Fruit fly (Drosophila melanogaster) whole organism, prepupa: ENCODE measurements around the gene CG1840.

ENCODE experiments used
- Blimp-1 ChIP-seq: fragments of 200-800 bp; sonication (Bioruptor generic); optimal IDR thresholded peaks from 3 replicates; lab custom pipeline; 2017; ENCODE audit warnings: missing biosample characterization, missing genetic modification characterization, mild to moderate bottlenecking, moderate library complexity, missing genetic modification reagents
- CG10631 ChIP-seq: fragments of 200-800 bp; sonication (Bioruptor generic); optimal IDR thresholded peaks from 2 replicates; lab custom pipeline; 2016; ENCODE audit warnings: missing biosample characterization, missing genetic modification characterization
- CG10669 ChIP-seq: fragments of 200-800 bp; sonication (Bioruptor generic); optimal IDR thresholded peaks from 3 replicates; lab custom pipeline; 2018; ENCODE audit warnings: missing biosample characterization, mild to moderate bottlenecking, missing genetic modification characterization, moderate library complexity
- CG11294 ChIP-seq: fragments of 200-800 bp; sonication (Bioruptor generic); IDR thresholded peaks from 2 replicates; pipeline ENCODE4 v1.3.6; 2022; ENCODE audit warnings: missing biosample characterization, missing genetic modification characterization
- CG15336 ChIP-seq: fragments of 200-800 bp; sonication (Bioruptor generic); IDR thresholded peaks from 2 replicates; pipeline ENCODE4 v1.3.6; 2022; ENCODE audit warnings: missing biosample characterization, missing genetic modification characterization
- CG1621 ChIP-seq: fragments of 200-800 bp; sonication (Bioruptor generic); optimal IDR thresholded peaks from 3 replicates; lab custom pipeline; 2018; ENCODE audit warnings: missing biosample characterization, mild to moderate bottlenecking, missing genetic modification characterization
- CG16779 ChIP-seq: fragments of 200-800 bp; sonication (Bioruptor generic); optimal IDR thresholded peaks from 3 replicates; lab custom pipeline; 2017; ENCODE audit warnings: missing biosample characterization, mild to moderate bottlenecking, missing genetic modification characterization
- CG3032 ChIP-seq: fragments of 200-800 bp; optimal IDR thresholded peaks from 2 replicates; lab custom pipeline; 2019; ENCODE audit warnings: missing biosample characterization, mild to moderate bottlenecking, missing genetic modification characterization, moderate library complexity
- CG31627 ChIP-seq: fragments of 200-800 bp; sonication (Bioruptor generic); optimal IDR thresholded peaks from 3 replicates; lab custom pipeline; 2016; ENCODE audit warnings: missing biosample characterization, missing genetic modification characterization
- CG32006 ChIP-seq: fragments of 200-800 bp; sonication (Bioruptor generic); optimal IDR thresholded peaks from 3 replicates; lab custom pipeline; 2017; ENCODE audit warnings: missing biosample characterization, mild to moderate bottlenecking, missing genetic modification characterization
- CG34406 ChIP-seq: fragments of 200-800 bp; sonication (Bioruptor generic); optimal IDR thresholded peaks from 3 replicates; lab custom pipeline; 2016; ENCODE audit warnings: missing biosample characterization, missing genetic modification characterization
- CG3919 ChIP-seq: fragments of 200-800 bp; sonication (Bioruptor generic); optimal IDR thresholded peaks from 3 replicates; lab custom pipeline; 2016; ENCODE audit warnings: missing biosample characterization, missing genetic modification characterization
- CG4318 ChIP-seq: fragments of 200-800 bp; sonication (Bioruptor generic); optimal IDR thresholded peaks from 3 replicates; lab custom pipeline; 2017; ENCODE audit warnings: missing biosample characterization, mild to moderate bottlenecking, missing genetic modification characterization
- CG6163 ChIP-seq: fragments of 200-800 bp; sonication (Bioruptor generic); IDR thresholded peaks from 3 replicates; pipeline ENCODE4 v1.3.6; 2022; ENCODE audit warnings: missing biosample characterization, missing genetic modification characterization
- CG6276 ChIP-seq: fragments of 200-800 bp; sonication (Bioruptor generic); optimal IDR thresholded peaks from 2 replicates; lab custom pipeline; 2017; ENCODE audit warnings: missing biosample characterization, mild to moderate bottlenecking, missing genetic modification characterization
- CG6808 ChIP-seq: fragments of 200-800 bp; sonication (Bioruptor generic); optimal IDR thresholded peaks from 3 replicates; lab custom pipeline; 2017; ENCODE audit warnings: missing biosample characterization, missing genetic modification characterization, mild to moderate bottlenecking, moderate library complexity, missing genetic modification reagents
- Eip93F ChIP-seq: fragments of 200-800 bp; sonication (Bioruptor generic); optimal IDR thresholded peaks from 2 replicates; lab custom pipeline; 2016; ENCODE audit warnings: missing biosample characterization, mild to moderate bottlenecking, missing genetic modification characterization
- Ets21C ChIP-seq: fragments of 200-800 bp; sonication (Bioruptor generic); optimal IDR thresholded peaks from 3 replicates; lab custom pipeline; 2016; ENCODE audit warnings: missing biosample characterization, missing genetic modification characterization
- Ets96B ChIP-seq: fragments of 200-800 bp; optimal IDR thresholded peaks from 2 replicates; lab custom pipeline; 2019; ENCODE audit warnings: missing biosample characterization, mild to moderate bottlenecking, missing genetic modification characterization, moderate library complexity
- Gug ChIP-seq: fragments of 200-800 bp; sonication (Bioruptor generic); IDR thresholded peaks from 2 replicates; pipeline ENCODE4 v1.3.6; 2022; ENCODE audit warnings: missing biosample characterization, missing genetic modification characterization
- Hr39 ChIP-seq: fragments of 200-800 bp; sonication (Bioruptor generic); optimal IDR thresholded peaks from 2 replicates; lab custom pipeline; 2016; ENCODE audit warnings: missing biosample characterization, missing genetic modification characterization
- Hr4 ChIP-seq: fragments of 200-800 bp; sonication (Bioruptor generic); optimal IDR thresholded peaks from 3 replicates; lab custom pipeline; 2016; ENCODE audit warnings: missing biosample characterization, missing genetic modification characterization
- Lpt ChIP-seq: fragments of 200-800 bp; sonication (Bioruptor generic); optimal IDR thresholded peaks from 3 replicates; lab custom pipeline; 2016; ENCODE audit warnings: missing biosample characterization, missing genetic modification characterization
- Met ChIP-seq: fragments of 200-800 bp; sonication (Bioruptor generic); optimal IDR thresholded peaks from 3 replicates; lab custom pipeline; 2016; ENCODE audit warnings: missing biosample characterization, missing genetic modification characterization
- OdsH ChIP-seq: fragments of 200-800 bp; sonication (Bioruptor generic); optimal IDR thresholded peaks from 3 replicates; lab custom pipeline; 2016; ENCODE audit warnings: missing biosample characterization, missing genetic modification characterization
- Smox ChIP-seq: fragments of 200-800 bp; sonication (Bioruptor generic); optimal IDR thresholded peaks from 3 replicates; lab custom pipeline; 2016; ENCODE audit warnings: missing biosample characterization, missing genetic modification characterization
- Sox14 ChIP-seq: fragments of 200-800 bp; sonication (Bioruptor generic); optimal IDR thresholded peaks from 3 replicates; lab custom pipeline; 2016; ENCODE audit warnings: missing biosample characterization, missing genetic modification characterization
- Sox15 ChIP-seq: fragments of 200-800 bp; sonication (Bioruptor generic); optimal IDR thresholded peaks from 3 replicates; lab custom pipeline; 2016; ENCODE audit warnings: missing biosample characterization, missing genetic modification characterization
- achi ChIP-seq: fragments of 200-800 bp; sonication (Bioruptor generic); optimal IDR thresholded peaks from 3 replicates; lab custom pipeline; 2016; ENCODE audit warnings: missing biosample characterization, missing genetic modification characterization
- acj6 ChIP-seq: fragments of 200-800 bp; sonication (Bioruptor generic); optimal IDR thresholded peaks from 3 replicates; lab custom pipeline; 2016; ENCODE audit warnings: missing biosample characterization, missing genetic modification characterization
- cyc ChIP-seq: fragments of 200-800 bp; sonication (Bioruptor generic); optimal IDR thresholded peaks from 3 replicates; lab custom pipeline; 2016; ENCODE audit warnings: missing biosample characterization, missing genetic modification characterization
- dac ChIP-seq: fragments of 200-800 bp; sonication (Bioruptor generic); optimal IDR thresholded peaks from 2 replicates; lab custom pipeline; 2017; ENCODE audit warnings: missing biosample characterization, mild to moderate bottlenecking, missing genetic modification characterization
- dsx ChIP-seq: fragments of 200-800 bp; optimal IDR thresholded peaks from 3 replicates; lab custom pipeline; 2019; ENCODE audit warnings: missing biosample characterization, mild to moderate bottlenecking, missing genetic modification characterization, moderate library complexity; ENCODE audit not compliant: poor library complexity, severe bottlenecking
- eg ChIP-seq: fragments of 200-800 bp; sonication (Bioruptor generic); IDR thresholded peaks from 3 replicates; pipeline ENCODE4 v1.3.6; 2022; ENCODE audit warnings: missing biosample characterization, missing genetic modification characterization
- esn ChIP-seq: fragments of 200-800 bp; sonication (Bioruptor generic); optimal IDR thresholded peaks from 2 replicates; lab custom pipeline; 2016; ENCODE audit warnings: missing biosample characterization, mild to moderate bottlenecking, missing genetic modification characterization, moderate library complexity
- fd59A ChIP-seq: fragments of 200-800 bp; sonication (Bioruptor generic); optimal IDR thresholded peaks from 2 replicates; lab custom pipeline; 2017; ENCODE audit warnings: missing biosample characterization, mild to moderate bottlenecking, missing genetic modification characterization, missing genetic modification reagents
- fd85E ChIP-seq: fragments of 200-800 bp; sonication (Bioruptor generic); optimal IDR thresholded peaks from 3 replicates; lab custom pipeline; 2016; ENCODE audit warnings: missing biosample characterization, missing genetic modification characterization
- fkh ChIP-seq: fragments of 200-800 bp; sonication (Bioruptor generic); optimal IDR thresholded peaks from 3 replicates; lab custom pipeline; 2017; ENCODE audit warnings: missing biosample characterization, mild to moderate bottlenecking, missing genetic modification characterization, moderate library complexity
- lz ChIP-seq: fragments of 200-800 bp; sonication (Bioruptor generic); optimal IDR thresholded peaks from 3 replicates; lab custom pipeline; 2016; ENCODE audit warnings: missing biosample characterization, missing genetic modification characterization
- net ChIP-seq: fragments of 200-800 bp; sonication (Bioruptor generic); optimal IDR thresholded peaks from 3 replicates; lab custom pipeline; 2016; ENCODE audit warnings: missing biosample characterization, missing genetic modification characterization
- pdm3 ChIP-seq: fragments of 200-800 bp; sonication (Bioruptor generic); optimal IDR thresholded peaks from 3 replicates; lab custom pipeline; 2016; ENCODE audit warnings: missing biosample characterization, missing genetic modification characterization
- spab ChIP-seq: fragments of 200-800 bp; sonication (Bioruptor generic); optimal IDR thresholded peaks from 2 replicates; lab custom pipeline; 2017; ENCODE audit warnings: missing biosample characterization, mild to moderate bottlenecking, missing genetic modification characterization, missing genetic modification reagents
- ss ChIP-seq, 2 experiments: fragments of 200-800 bp; sonication (Bioruptor generic); optimal IDR thresholded peaks; 2 replicates in 1 of 2; 3 replicates in 1 of 2; lab custom pipeline; 2017 to 2018; ENCODE audit warnings: mild to moderate bottlenecking in 2 of 2, missing biosample characterization in 2 of 2, missing genetic modification characterization in 2 of 2, moderate library complexity in 1 of 2
- svp ChIP-seq: fragments of 200-800 bp; sonication (Bioruptor generic); peaks from one replicate; lab custom pipeline; 2016; ENCODE audit warnings: missing biosample characterization, missing genetic modification characterization
- vri ChIP-seq: fragments of 200-800 bp; sonication (Bioruptor generic); optimal IDR thresholded peaks from 3 replicates; lab custom pipeline; 2016; ENCODE audit warnings: missing biosample characterization, mild to moderate bottlenecking, missing genetic modification characterization

The CG1840 gene

DNA sequence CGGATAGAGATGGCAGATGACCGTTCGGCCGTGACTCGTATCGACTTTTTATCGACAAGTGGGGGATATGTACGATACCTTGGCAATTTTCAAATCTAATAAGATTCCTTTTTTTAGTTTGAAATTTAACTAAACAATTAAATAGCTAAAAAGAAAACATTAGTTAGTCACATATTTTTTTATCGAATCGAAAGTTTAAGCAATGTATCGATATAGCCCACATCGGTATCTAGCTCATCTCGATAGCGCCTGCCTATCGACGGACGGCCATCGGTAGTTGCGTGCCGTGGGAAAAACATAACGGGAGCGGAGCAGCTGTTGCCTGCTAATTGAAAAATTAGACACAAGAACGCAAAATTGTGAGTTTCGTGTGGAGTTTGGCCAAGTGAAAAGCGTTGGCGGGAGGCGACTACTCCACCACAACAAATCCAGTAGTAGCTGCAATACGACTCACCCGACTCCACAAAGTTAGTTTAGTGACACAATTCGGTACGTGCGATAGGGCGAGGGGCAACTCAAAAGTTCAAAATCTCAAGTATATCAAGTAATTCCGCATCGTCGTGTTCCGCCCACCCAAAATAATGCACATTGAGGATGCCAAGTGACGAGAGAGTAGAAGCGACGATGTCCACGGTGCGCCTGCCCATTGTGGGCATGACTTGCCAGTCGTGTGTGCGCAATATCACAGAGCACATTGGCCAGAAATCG lies 33.2 kb upstream of the CG1840 start, which contains the start of the genes CG10347 and ATP7 (continued):
- TF ChIP-seq Sox14 (GFP tag; lab: Kevin White, UChicago) (peak; percentile 30), esn (GFP tag; lab: Kevin White, UChicago) (peak; percentile 50), Blimp-1 (GFP tag; lab: Kevin White, UChicago) (no peak), Eip93F (GFP tag; lab: Kevin White, UChicago) (no peak), CG10669 (GFP tag; lab: Kevin White, UChicago) (no peak), CG31627 (GFP tag; lab: Kevin White, UChicago) (peak; percentile 21), vri (GFP tag; lab: Kevin White, UChicago) (peak; percentile 9), acj6 (GFP tag; lab: Kevin White, UChicago) (peak; percentile 7), ss (GFP tag; optimal IDR thresholded peaks at IDR 0.05; lab: Kevin White, UChicago) (peak; percentile 25 to 57), CG15336 (peak; percentile 13; the same call in 1 of the 2 replicates), Hr39 (GFP tag; lab: Kevin White, UChicago) (peak; percentile 8), CG3032 (tag; lab: Kevin White, UChicago) (peak; percentile 1), fkh (GFP tag; lab: Kevin White, UChicago) (peak; percentile 41), CG11294 (GFP tag; lab: Robert Waterston, UW) (no peak), spab (no peak), CG6163 (GFP tag; lab: Robert Waterston, UW) (no peak), Lpt (GFP tag; lab: Kevin White, UChicago) (no peak), CG34406 (GFP tag; lab: Kevin White, UChicago) (no peak), dsx (no peak), Sox15 (GFP tag; lab: Kevin White, UChicago) (no peak), Gug (GFP tag; lab: Robert Waterston, UW) (no peak)

dm6 chrX:11855950-11856349 lies 32.2 kb upstream of the CG1840 start:
- TF ChIP-seq CG16779 (tag; lab: Kevin White, UChicago) (no peak), pdm3 (no peak), CG11294 (GFP tag; lab: Robert Waterston, UW) (no peak), svp (GFP tag; lab: Kevin White, UChicago) (peak; percentile 76), CG6808 (GFP tag; lab: Kevin White, UChicago) (no peak), Blimp-1 (GFP tag; lab: Kevin White, UChicago) (no peak), Hr4 (GFP tag; lab: Kevin White, UChicago) (no peak), Met (GFP tag; lab: Kevin White, UChicago) (no peak)
- TF ChIP-seq, all 60 proteins: peak for 1

DNA sequence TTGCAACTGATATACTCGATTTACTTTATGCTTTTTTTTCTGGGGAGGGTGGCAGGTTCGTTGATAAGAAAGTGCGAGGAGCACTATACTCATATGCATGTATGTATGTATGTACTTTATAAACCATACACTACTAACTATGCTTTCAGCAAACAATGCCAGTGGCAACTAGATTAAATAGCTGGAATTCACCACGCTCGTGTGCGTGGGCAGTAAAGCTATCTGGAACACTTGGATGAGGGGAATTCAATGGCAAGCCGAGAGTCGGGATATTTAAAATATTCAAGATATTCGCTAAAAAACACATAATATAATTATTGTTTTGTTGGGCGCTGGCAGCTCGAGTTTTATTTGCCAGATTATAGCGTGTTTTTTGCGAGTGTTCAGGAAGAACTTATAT lies 31.3 kb upstream of the CG1840 start:
- TF ChIP-seq CG6808 (GFP tag; lab: Kevin White, UChicago) (no peak), Ets21C (GFP tag; lab: Kevin White, UChicago) (no peak), CG6276 (GFP tag; lab: Kevin White, UChicago) (no peak), CG15336 (peak; percentile 40; the same call in 1 of the 2 replicates), CG6163 (GFP tag; lab: Robert Waterston, UW) (no peak), Smox (GFP tag; lab: Kevin White, UChicago) (no peak), Hr4 (GFP tag; lab: Kevin White, UChicago) (no peak), lz (GFP tag; lab: Kevin White, UChicago) (no peak), acj6 (GFP tag; lab: Kevin White, UChicago) (no peak), Sox14 (GFP tag; lab: Kevin White, UChicago) (no peak), eg (GFP tag; lab: Robert Waterston, UW) (0 out of 3 replicates have a peak, but pooled peaks have one; percentile 17), CG32006 (GFP tag; lab: Kevin White, UChicago) (peak; percentile 17), Ets96B (tag; lab: Kevin White, UChicago) (no peak), dac (GFP tag; lab: Kevin White, UChicago) (no peak), Eip93F (GFP tag; lab: Kevin White, UChicago) (no peak), net (GFP tag; lab: Kevin White, UChicago) (no peak), CG31627 (GFP tag; lab: Kevin White, UChicago) (no peak), CG3032 (tag; lab: Kevin White, UChicago) (no peak), CG10631 (GFP tag; lab: Kevin White, UChicago) (no peak), CG3919 (no peak), CG1621 (tag; lab: Kevin White, UChicago) (no peak), achi (GFP tag; lab: Kevin White, UChicago) (no peak), CG34406 (GFP tag; lab: Kevin White, UChicago) (no peak), Sox15 (GFP tag; lab: Kevin White, UChicago) (no peak), CG4318 (GFP tag; lab: Kevin White, UChicago) (no peak), fd59A (GFP tag; lab: Kevin White, UChicago) (no peak), vri (GFP tag; lab: Kevin White, UChicago) (no peak), Hr39 (GFP tag; lab: Kevin White, UChicago) (no peak), fd85E (GFP tag; lab: Kevin White, UChicago) (no peak), cyc (no peak), OdsH (no peak)
